Fruit fly (Drosophila melanogaster) whole organism, embryonic: ENCODE data around the gene Tis11.

ENCODE experiments used
- Adf1 ChIP-seq: fragments of 200-800 bp; sonication (Bioruptor generic); IDR thresholded peaks from 2 replicates; pipeline ENCODE4 v1.3.6; 2022; ENCODE audit warnings: missing biosample characterization, missing genetic modification characterization
- CG11247 ChIP-seq: fragments of 200-800 bp; sonication (Bioruptor generic); IDR thresholded peaks from 2 replicates; pipeline ENCODE4 v1.3.6; 2022; ENCODE audit warnings: missing biosample characterization, missing genetic modification characterization
- CG12219 ChIP-seq: fragments of 200-800 bp; sonication (Bioruptor generic); optimal IDR thresholded peaks from 3 replicates; lab custom pipeline; 2018; ENCODE audit warnings: missing biosample characterization, mild to moderate bottlenecking, missing genetic modification characterization
- CG1233 ChIP-seq: fragments of 200-800 bp; sonication (Bioruptor generic); optimal IDR thresholded peaks from 4 replicates; lab custom pipeline; 2018; ENCODE audit warnings: missing biosample characterization, mild to moderate bottlenecking, missing genetic modification characterization
- CG12744 ChIP-seq: fragments of 200-800 bp; sonication (Bioruptor generic); optimal IDR thresholded peaks from 2 replicates; lab custom pipeline; 2016; ENCODE audit warnings: missing biosample characterization, missing genetic modification characterization
- CG13624 ChIP-seq: fragments of 200-800 bp; sonication (Bioruptor generic); optimal IDR thresholded peaks from 2 replicates; lab custom pipeline; 2016; ENCODE audit warnings: missing biosample characterization, missing genetic modification characterization
- CG13894 ChIP-seq: fragments of 200-800 bp; sonication (Bioruptor generic); optimal IDR thresholded peaks from 3 replicates; lab custom pipeline; 2018; ENCODE audit warnings: missing biosample characterization, mild to moderate bottlenecking, missing genetic modification characterization, moderate library complexity
- CG1647 ChIP-seq: fragments of 200-800 bp; sonication (Bioruptor generic); optimal IDR thresholded peaks from 3 replicates; lab custom pipeline; 2016; ENCODE audit warnings: missing biosample characterization, missing genetic modification characterization
- CG18011 ChIP-seq: fragments of 200-800 bp; sonication (Bioruptor generic); optimal IDR thresholded peaks from 2 replicates; lab custom pipeline; 2017; ENCODE audit warnings: missing biosample characterization, missing genetic modification characterization, mild to moderate bottlenecking, moderate library complexity, missing genotype
- CG2199 ChIP-seq: fragments of 200-800 bp; sonication (Bioruptor generic); IDR thresholded peaks from 3 replicates; pipeline ENCODE4 v1.3.6; 2022; ENCODE audit warnings: missing biosample characterization, missing genetic modification characterization
- CG2202 ChIP-seq: fragments of 200-800 bp; sonication (Bioruptor generic); optimal IDR thresholded peaks from 2 replicates; lab custom pipeline; 2018; ENCODE audit warnings: missing biosample characterization, mild to moderate bottlenecking, missing genetic modification characterization
- CG3281 ChIP-seq: fragments of 200-800 bp; sonication (Bioruptor generic); optimal IDR thresholded peaks from 3 replicates; lab custom pipeline; 2017; ENCODE audit warnings: missing biosample characterization, mild to moderate bottlenecking, missing genetic modification characterization
- CG34422 ChIP-seq: fragments of 200-800 bp; sonication (Bioruptor generic); IDR thresholded peaks from 3 replicates; pipeline ENCODE4 v1.3.6; 2022; ENCODE audit warnings: missing biosample characterization, missing genetic modification characterization
- CG42726 ChIP-seq: fragments of 200-800 bp; sonication (Bioruptor generic); IDR thresholded peaks from 2 replicates; pipeline ENCODE4 v1.3.6; 2022; ENCODE audit warnings: missing biosample characterization, missing genetic modification characterization; ENCODE audit not compliant: partially characterized antibody
- CG6791 ChIP-seq: fragments of 200-800 bp; sonication (Bioruptor generic); IDR thresholded peaks from 3 replicates; pipeline ENCODE4 v1.3.6; 2022; ENCODE audit warnings: missing biosample characterization, missing genetic modification characterization; ENCODE audit not compliant: partially characterized antibody
- CG8765 ChIP-seq: fragments of 200-800 bp; sonication (Bioruptor generic); IDR thresholded peaks from 2 replicates; pipeline ENCODE4 v1.3.6; 2022; ENCODE audit warnings: missing biosample characterization, missing genetic modification characterization
- CG9932 ChIP-seq: fragments of 200-800 bp; sonication (Bioruptor generic); IDR thresholded peaks from 2 replicates; pipeline ENCODE4 v1.3.6; 2022; ENCODE audit warnings: missing biosample characterization, missing genetic modification characterization
- Eip74EF ChIP-seq, 2 experiments: fragments of 200-800 bp in 1 of 2; fragments of >200 bp in 1 of 2; sonication (Bioruptor generic) in 1 of 2; optimal IDR thresholded peaks; 2 replicates each; lab custom pipeline; 2017 to 2019; ENCODE audit warnings: missing biosample characterization in 2 of 2, missing genetic modification characterization in 2 of 2, mild to moderate bottlenecking in 1 of 2, moderate library complexity in 1 of 2
- HLH3B ChIP-seq: fragments of 200-800 bp; sonication (Bioruptor generic); IDR thresholded peaks from 2 replicates; pipeline ENCODE4 v1.3.6; 2022; ENCODE audit warnings: missing biosample characterization, missing genetic modification characterization
- Hmr ChIP-seq: fragments of 200-800 bp; sonication (Bioruptor generic); optimal IDR thresholded peaks from 3 replicates; lab custom pipeline; 2017; ENCODE audit warnings: mild to moderate bottlenecking, missing biosample characterization, missing genetic modification reagents, missing genetic modification characterization
- Jarid2 ChIP-seq: fragments of 200-800 bp; sonication (Bioruptor generic); optimal IDR thresholded peaks from 3 replicates; lab custom pipeline; 2017; ENCODE audit warnings: mild to moderate bottlenecking, missing biosample characterization, missing genetic modification reagents, missing genetic modification characterization
- Lhr ChIP-seq: fragments of 200-800 bp; sonication (Bioruptor generic); optimal IDR thresholded peaks from 3 replicates; lab custom pipeline; 2017; ENCODE audit warnings: mild to moderate bottlenecking, missing biosample characterization, missing genetic modification reagents, missing genetic modification characterization
- NFAT ChIP-seq: fragments of 200-800 bp; sonication (Bioruptor generic); IDR thresholded peaks from 2 replicates; pipeline ENCODE4 v1.3.6; 2022; ENCODE audit warnings: missing biosample characterization, missing genetic modification characterization
- Neu2 ChIP-seq: fragments of 200-800 bp; sonication (Bioruptor generic); optimal IDR thresholded peaks from 3 replicates; lab custom pipeline; 2016; ENCODE audit warnings: missing biosample characterization, missing genetic modification characterization, borderline replicate concordance
- Sin3A ChIP-seq: fragments of >200 bp; optimal IDR thresholded peaks from 2 replicates; lab custom pipeline; 2018
- Sox102F ChIP-seq: fragments of 200-800 bp; sonication (Bioruptor generic); optimal IDR thresholded peaks from 2 replicates; lab custom pipeline; 2018; ENCODE audit warnings: missing biosample characterization, mild to moderate bottlenecking, missing genetic modification characterization, moderate library complexity
- Xrp1 ChIP-seq: fragments of 200-800 bp; sonication (Bioruptor generic); IDR thresholded peaks from 2 replicates; pipeline ENCODE4 v1.3.6; 2022; ENCODE audit warnings: missing biosample characterization, missing genetic modification characterization
- ac ChIP-seq: fragments of 200-800 bp; sonication (Bioruptor generic); optimal IDR thresholded peaks from 3 replicates; lab custom pipeline; 2017; ENCODE audit warnings: missing biosample characterization, mild to moderate bottlenecking, missing genetic modification characterization
- esg ChIP-seq: fragments of 200-800 bp; sonication (Bioruptor generic); conservative IDR thresholded peaks from 2 replicates; pipeline ENCODE4 v1.3.6; 2022; ENCODE audit warnings: missing biosample characterization, missing genetic modification characterization
- ftz-f1 ChIP-seq: fragments of 200-800 bp; sonication (Bioruptor generic); optimal IDR thresholded peaks from 2 replicates; lab custom pipeline; 2016; ENCODE audit warnings: missing biosample characterization, missing genetic modification characterization
- hkb ChIP-seq, 2 experiments: fragments of 200-800 bp in 1 of 2; fragments of >200 bp in 1 of 2; sonication (Bioruptor generic) in 1 of 2; IDR thresholded peaks in 1 of 2; optimal IDR thresholded peaks in 1 of 2; 2 replicates each; pipeline versions ENCODE4 v1.3.6 to Lab custom; 2017 to 2022; ENCODE audit warnings: missing biosample characterization in 1 of 2, missing genetic modification characterization in 1 of 2
- lola ChIP-seq, 3 experiments: fragments of >200 bp in 2 of 3; fragments of 200-800 bp in 1 of 3; sonication (Bioruptor generic) in 1 of 3; optimal IDR thresholded peaks; 2 replicates each; lab custom pipeline; 2017 to 2019; ENCODE audit warnings: missing biosample characterization in 3 of 3, missing genetic modification characterization in 3 of 3, mild to moderate bottlenecking in 1 of 3, moderate library complexity in 1 of 3
- mld ChIP-seq: fragments of 200-800 bp; sonication (Bioruptor generic); IDR thresholded peaks from 3 replicates; pipeline ENCODE4 v1.3.6; 2022; ENCODE audit warnings: missing biosample characterization, missing genetic modification characterization; ENCODE audit not compliant: partially characterized antibody
- nmo ChIP-seq: fragments of 200-800 bp; sonication (Bioruptor generic); optimal IDR thresholded peaks from 2 replicates; lab custom pipeline; 2018; ENCODE audit warnings: missing biosample characterization, mild to moderate bottlenecking, missing genetic modification characterization, moderate library complexity
- nom ChIP-seq: fragments of 200-800 bp; sonication (Bioruptor generic); optimal IDR thresholded peaks from 2 replicates; lab custom pipeline; 2017; ENCODE audit warnings: missing biosample characterization, missing genetic modification characterization, mild to moderate bottlenecking, moderate library complexity, missing genetic modification reagents
- odd ChIP-seq: fragments of 200-800 bp; sonication (Bioruptor generic); optimal IDR thresholded peaks from 2 replicates; lab custom pipeline; 2017; ENCODE audit warnings: missing biosample characterization, mild to moderate bottlenecking, missing genetic modification characterization
- onecut ChIP-seq: fragments of 200-800 bp; sonication (Bioruptor generic); IDR thresholded peaks from 2 replicates; pipeline ENCODE4 v1.3.6; 2022; ENCODE audit warnings: missing biosample characterization, missing genetic modification characterization
- prd ChIP-seq, 3 experiments: fragments of >200 bp in 2 of 3; fragments of 200-800 bp in 1 of 3; sonication (Bioruptor generic) in 1 of 3; optimal IDR thresholded peaks in 2 of 3; IDR thresholded peaks in 1 of 3; 2 replicates in 2 of 3; 3 replicates in 1 of 3; pipeline versions ENCODE4 v1.3.6 to Lab custom; 2017 to 2022; ENCODE audit warnings: missing biosample characterization in 1 of 3, missing genetic modification characterization in 1 of 3
- repo ChIP-seq: fragments of 200-800 bp; sonication (Bioruptor generic); optimal IDR thresholded peaks from 2 replicates; lab custom pipeline; 2016; ENCODE audit warnings: missing biosample characterization, missing genetic modification characterization
- sim ChIP-seq: fragments of 200-800 bp; sonication (Bioruptor generic); IDR thresholded peaks from 2 replicates; pipeline ENCODE4 v1.3.6; 2022; ENCODE audit warnings: missing biosample characterization, missing genetic modification characterization
- sima ChIP-seq: fragments of 200-800 bp; sonication (Bioruptor generic); optimal IDR thresholded peaks from 2 replicates; lab custom pipeline; 2016; ENCODE audit warnings: missing biosample characterization, missing genetic modification characterization
- slou ChIP-seq: fragments of 200-800 bp; sonication (Bioruptor generic); optimal IDR thresholded peaks from 3 replicates; lab custom pipeline; 2016; ENCODE audit warnings: missing biosample characterization, missing genetic modification characterization
- sob ChIP-seq: fragments of 200-800 bp; sonication (Bioruptor generic); IDR thresholded peaks from 2 replicates; pipeline ENCODE4 v1.3.6; 2022; ENCODE audit warnings: missing biosample characterization, missing genetic modification characterization
- stc ChIP-seq: fragments of 200-800 bp; sonication (Bioruptor generic); IDR thresholded peaks from 2 replicates; pipeline ENCODE4 v1.3.6; 2022; ENCODE audit warnings: missing biosample characterization, missing genetic modification characterization
- trem ChIP-seq: fragments of 200-800 bp; optimal IDR thresholded peaks from 3 replicates; lab custom pipeline; 2019; ENCODE audit warnings: missing biosample characterization, mild to moderate bottlenecking, missing genetic modification characterization, moderate library complexity
- tx ChIP-seq: fragments of 200-800 bp; sonication (Bioruptor generic); optimal IDR thresholded peaks from 2 replicates; lab custom pipeline; 2016; ENCODE audit warnings: missing biosample characterization, missing genetic modification characterization
- wdn ChIP-seq: fragments of 200-800 bp; sonication (Bioruptor generic); IDR thresholded peaks from 2 replicates; pipeline ENCODE4 v1.3.6; 2022; ENCODE audit warnings: missing biosample characterization, missing genetic modification characterization
- wor ChIP-seq: fragments of 200-800 bp; sonication (Bioruptor generic); IDR thresholded peaks from 2 replicates; pipeline ENCODE4 v1.3.6; 2022; ENCODE audit warnings: missing biosample characterization, missing genetic modification characterization
- z ChIP-seq: fragments of 200-800 bp; sonication (Bioruptor generic); IDR thresholded peaks from 3 replicates; pipeline ENCODE4 v1.3.6; 2022; ENCODE audit warnings: missing biosample characterization, missing genetic modification characterization

Gene Tis11

DNA sequence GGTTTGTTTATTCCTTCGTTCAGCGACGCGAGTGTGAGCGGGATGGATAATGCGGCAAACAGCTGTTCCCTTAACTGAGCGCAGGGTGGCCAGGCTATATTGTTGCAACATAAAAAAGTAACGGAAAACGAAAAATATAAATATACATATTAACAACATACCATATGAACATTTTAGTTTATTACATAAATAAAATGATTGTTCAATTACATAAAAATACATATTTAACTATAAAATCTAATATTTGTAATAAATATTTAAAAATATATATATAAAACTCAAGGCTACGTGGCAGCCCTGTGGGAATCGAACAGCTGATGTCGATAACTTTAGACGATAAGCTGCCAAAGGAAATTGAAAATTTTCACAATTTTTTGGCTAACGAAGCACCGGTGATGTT, 29.7 kb upstream of the Tis11 start, which contains the start of the genes Aven and CG2540 (continued):
- TF ChIP-seq Xrp1 (GFP tag; lab: Robert Waterston, UW) (peak; percentile 84), z (GFP tag; lab: Robert Waterston, UW) (no peak), CG3281 (GFP tag; lab: Kevin White, UChicago) (peak; percentile 90), CG2202 (tag; lab: Kevin White, UChicago) (peak; percentile 67), CG12219 (GFP tag; lab: Kevin White, UChicago) (peak; percentile 44), Neu2 (GFP tag; lab: Kevin White, UChicago) (no peak), ftz-f1 (GFP tag; lab: Kevin White, UChicago) (no peak), Sox102F (GFP tag; lab: Kevin White, UChicago) (peak; percentile 83), CG13624 (GFP tag; lab: Kevin White, UChicago) (no peak), sim (GFP tag; lab: Robert Waterston, UW) (no peak), mld (GFP tag; lab: Robert Waterston, UW) (no peak), slou (GFP tag; lab: Kevin White, UChicago) (peak; percentile 12), nmo (peak; percentile 89), CG6791 (GFP tag; lab: Robert Waterston, UW) (no peak), CG1233 (GFP tag; lab: Kevin White, UChicago) (peak; percentile 80), Sin3A (lab: Kevin White, UChicago) (no peak), odd (GFP tag; lab: Kevin White, UChicago) (peak; percentile 86), repo (no peak), nom (peak; percentile 20), Eip74EF (GFP tag; optimal IDR thresholded peaks at IDR 0.05; lab: Kevin White, UChicago) (peak in 1 of 2 experiments; percentile 66), HLH3B (peak; percentile 45), CG11247 (GFP tag; lab: Robert Waterston, UW) (peak; percentile 30; the same call in 1 of the 2 replicates), sima (no peak), lola (GFP tag; optimal IDR thresholded peaks at IDR 0.05; lab: Kevin White, UChicago) (peak in 1 of 3 experiments; percentile 86), CG42726 (no peak), hkb (optimal IDR thresholded peaks at IDR 0.05; lab: Kevin White, UChicago) (no peak), hkb (GFP tag; IDR thresholded peaks at IDR 0.05; lab: Robert Waterston, UW) (peak; percentile 77), CG34422 (GFP tag; lab: Robert Waterston, UW) (peak; percentile 33; the same call in 1 of the 3 replicates), Adf1 (0 out of 2 replicates have a peak, but pooled peaks have one; percentile 21), esg (GFP tag; lab: Robert Waterston, UW) (peak; percentile 54), tx (GFP tag; lab: Kevin White, UChicago) (no peak), CG8765 (GFP tag; lab: Robert Waterston, UW) (no peak), CG1647 (no peak), stc (GFP tag; lab: Robert Waterston, UW) (peak; percentile 62; the same call in 1 of the 2 replicates), NFAT (peak; percentile 15; the same call in 1 of the 2 replicates), Lhr (GFP tag; lab: Kevin White, UChicago) (peak; percentile 28), onecut (GFP tag; lab: Robert Waterston, UW) (peak; percentile 49; the same call in 1 of the 2 replicates), CG9932 (GFP tag; lab: Robert Waterston, UW) (peak; percentile 75), wdn (no peak), Jarid2 (GFP tag; lab: Kevin White, UChicago) (peak; percentile 4), CG2199 (GFP tag; lab: Robert Waterston, UW) (no peak), Hmr (GFP tag; lab: Kevin White, UChicago) (peak; percentile 87), ac (GFP tag; lab: Kevin White, UChicago) (peak; percentile 51), trem (peak; percentile 91), CG13894 (tag; lab: Kevin White, UChicago) (peak; percentile 85), sob (peak; percentile 75), CG12744 (GFP tag; lab: Kevin White, UChicago) (no peak), CG18011 (GFP tag; lab: Kevin White, UChicago) (peak; percentile 24), wor (GFP tag; lab: Robert Waterston, UW) (peak; percentile 50; the same call in 1 of the 2 replicates), prd (optimal IDR thresholded peaks at IDR 0.05; lab: Kevin White, UChicago) (no peak), prd (GFP tag; IDR thresholded peaks at IDR 0.05; lab: Robert Waterston, UW) (peak; percentile 63)
